Worm (Caenorhabditis elegans) whole organism, L4 larva: Measurements from ENCODE around the gene gst-10.
A peak's percentile ranks its signal among the peaks of the same experiment; 100 is the strongest.

Experiments used
- F10B5.3 ChIP-seq: sonication (generic microtip); optimal IDR thresholded peaks from 2 replicates; lab custom pipeline; 2016; ENCODE audit warnings: mild to moderate bottlenecking, missing genetic modification characterization, missing compliant biosample characterization
- F26F4.8 ChIP-seq: fragments of 200-800 bp; sonication (Bioruptor generic); conservative IDR thresholded peaks from 2 replicates; pipeline ENCODE4 v1.3.6; 2022; ENCODE audit warnings: missing genetic modification characterization, missing compliant biosample characterization
- R02D3.7 ChIP-seq: fragments of 150-350 bp; sonication (generic microtip); optimal IDR thresholded peaks from 3 replicates; lab custom pipeline; 2014; ENCODE audit warnings: missing biosample characterization, missing genetic modification characterization
- Y105C5A.15 ChIP-seq: fragments of 200-800 bp; sonication (Bioruptor generic); IDR thresholded peaks from 2 replicates; pipeline ENCODE4 v1.3.6; 2022; ENCODE audit warnings: missing genetic modification characterization, missing compliant biosample characterization
- Y5F2A.4 ChIP-seq: fragments of 200-800 bp; sonication (Bioruptor generic); optimal IDR thresholded peaks from 2 replicates; lab custom pipeline; 2018; ENCODE audit warnings: mild to moderate bottlenecking, missing genetic modification characterization, missing compliant biosample characterization
- Y75B8A.6 ChIP-seq: fragments of 200-800 bp; sonication (Bioruptor generic); IDR thresholded peaks from 2 replicates; pipeline ENCODE4 v1.3.6; 2022; ENCODE audit warnings: missing genetic modification reagents, missing genetic modification characterization, missing compliant biosample characterization
- aly-2 ChIP-seq: sonication (generic microtip); optimal IDR thresholded peaks from 2 replicates; lab custom pipeline; 2018; ENCODE audit warnings: missing biosample characterization, missing genetic modification characterization
- ama-1 ChIP-seq: fragments of 150-350 bp; optimal IDR thresholded peaks from 2 replicates; lab custom pipeline; 2014; ENCODE audit warnings: inconsistent platforms, mixed read lengths
- cey-2 ChIP-seq: sonication (generic microtip); optimal IDR thresholded peaks from 3 replicates; lab custom pipeline; 2017; ENCODE audit warnings: missing genetic modification characterization, mild to moderate bottlenecking, missing compliant biosample characterization, antibody characterized with exemption, borderline replicate concordance; ENCODE audit not compliant: insufficient read depth
- daf-16 ChIP-seq, 3 experiments: sonication (generic microtip); optimal IDR thresholded peaks; 2 replicates each; lab custom pipeline; 2016 to 2017; ENCODE audit warnings: missing genetic modification characterization in 3 of 3, missing genetic modification reagents in 3 of 3, mild to moderate bottlenecking in 2 of 3, missing compliant biosample characterization in 2 of 3, missing biosample characterization in 1 of 3, moderate library complexity in 1 of 3
- dmd-6 ChIP-seq: fragments of 200-800 bp; sonication (Bioruptor generic); IDR thresholded peaks from 2 replicates; pipeline ENCODE4 v1.3.6; 2022; ENCODE audit warnings: missing genetic modification reagents, missing genetic modification characterization, missing compliant biosample characterization
- dve-1 ChIP-seq: sonication (generic microtip); optimal IDR thresholded peaks from 2 replicates; lab custom pipeline; 2017; ENCODE audit warnings: antibody characterized with exemption, mild to moderate bottlenecking, missing genetic modification characterization, missing compliant biosample characterization; ENCODE audit not compliant: insufficient read depth
- egl-43 ChIP-seq: fragments of 200-800 bp; sonication (Bioruptor generic); IDR thresholded peaks from 2 replicates; pipeline ENCODE4 v1.3.6; 2022; ENCODE audit warnings: missing genetic modification reagents, missing genetic modification characterization, missing compliant biosample characterization
- hlh-11 ChIP-seq: fragments of 200-800 bp; sonication (Bioruptor generic); optimal IDR thresholded peaks from 2 replicates; lab custom pipeline; 2018; ENCODE audit warnings: mild to moderate bottlenecking, missing genetic modification characterization, missing compliant biosample characterization
- lim-7 ChIP-seq: fragments of 200-800 bp; sonication (Bioruptor generic); IDR thresholded peaks from 2 replicates; pipeline ENCODE4 v1.3.6; 2022; ENCODE audit warnings: missing genetic modification characterization, missing compliant biosample characterization
- lin-1 ChIP-seq: fragments of 200-800 bp; sonication (Bioruptor generic); IDR thresholded peaks from 2 replicates; pipeline ENCODE4 v1.3.6; 2022; ENCODE audit warnings: missing genetic modification reagents, missing genetic modification characterization, missing compliant biosample characterization
- madf-5 ChIP-seq, 2 experiments: fragments of 200-800 bp; sonication (Bioruptor generic); IDR thresholded peaks; 2 replicates each; pipeline ENCODE4 v1.3.6; 2022; ENCODE audit warnings: missing compliant biosample characterization in 2 of 2, missing genetic modification characterization in 2 of 2
- madf-9 ChIP-seq: fragments of 200-800 bp; sonication (Bioruptor generic); conservative IDR thresholded peaks from 2 replicates; pipeline ENCODE4 v1.3.6; 2022; ENCODE audit warnings: missing genetic modification reagents, missing genetic modification characterization, missing compliant biosample characterization
- mdt-29 ChIP-seq: fragments of 200-800 bp; sonication (Bioruptor generic); IDR thresholded peaks from 2 replicates; pipeline ENCODE4 v1.3.6; 2022; ENCODE audit warnings: missing genetic modification reagents, missing genetic modification characterization, missing compliant biosample characterization
- mxl-2 ChIP-seq: fragments of 200-800 bp; sonication (Bioruptor generic); conservative IDR thresholded peaks from 2 replicates; pipeline ENCODE4 v1.3.6; 2022; ENCODE audit warnings: missing genetic modification reagents, missing genetic modification characterization, missing compliant biosample characterization
- mxl-3 ChIP-seq: fragments of 200-800 bp; sonication (Bioruptor generic); optimal IDR thresholded peaks from 2 replicates; lab custom pipeline; 2018; ENCODE audit warnings: mild to moderate bottlenecking, missing genetic modification characterization, missing compliant biosample characterization
- nhr-10 ChIP-seq: fragments of 150-350 bp; optimal IDR thresholded peaks from 2 replicates; lab custom pipeline; 2014; ENCODE audit warnings: missing biosample characterization, missing genetic modification characterization
- nhr-102 ChIP-seq: sonication (generic microtip); optimal IDR thresholded peaks from 2 replicates; lab custom pipeline; 2016; ENCODE audit warnings: mild to moderate bottlenecking, missing genetic modification characterization, moderate library complexity, missing compliant biosample characterization
- nhr-11 ChIP-seq: fragments of 150-350 bp; optimal IDR thresholded peaks from 2 replicates; lab custom pipeline; 2014; ENCODE audit warnings: missing biosample characterization, missing genetic modification characterization
- nhr-48 ChIP-seq: sonication (generic microtip); optimal IDR thresholded peaks from 2 replicates; lab custom pipeline; 2016; ENCODE audit warnings: mild to moderate bottlenecking, missing genetic modification characterization, missing compliant biosample characterization
- nhr-6 ChIP-seq: fragments of 150-350 bp; optimal IDR thresholded peaks from 2 replicates; lab custom pipeline; 2014; ENCODE audit warnings: missing biosample characterization, missing genetic modification characterization
- nhr-77 ChIP-seq: fragments of 150-350 bp; optimal IDR thresholded peaks from 2 replicates; lab custom pipeline; 2014; ENCODE audit warnings: missing biosample characterization, missing genetic modification characterization
- pha-4 ChIP-seq, 2 experiments: fragments of 150-350 bp in 1 of 2; fragments of 200-800 bp in 1 of 2; sonication (Bioruptor generic) in 1 of 2; IDR thresholded peaks in 1 of 2; optimal IDR thresholded peaks in 1 of 2; 2 replicates each; pipeline versions ENCODE4 v1.3.6 to Lab custom; 2014 to 2022; ENCODE audit warnings: missing genetic modification characterization in 2 of 2, missing genetic modification reagents in 2 of 2, missing biosample characterization in 1 of 2, missing compliant biosample characterization in 1 of 2
- pqm-1 ChIP-seq: sonication (generic microtip); optimal IDR thresholded peaks from 2 replicates; lab custom pipeline; 2017; ENCODE audit warnings: missing biosample characterization, missing genetic modification characterization
- rbr-2 ChIP-seq: sonication (generic microtip); optimal IDR thresholded peaks from 2 replicates; lab custom pipeline; 2016; ENCODE audit warnings: missing genotype, missing genetic modification characterization, missing compliant biosample characterization
- saeg-2 ChIP-seq: fragments of 200-800 bp; sonication (Bioruptor generic); IDR thresholded peaks from 2 replicates; pipeline ENCODE4 v1.3.6; 2022; ENCODE audit warnings: missing genetic modification reagents, missing genetic modification characterization, missing compliant biosample characterization
- set-16 ChIP-seq: fragments of 200-800 bp; sonication (Bioruptor generic); IDR thresholded peaks from 2 replicates; pipeline ENCODE4 v1.3.6; 2022; ENCODE audit warnings: missing genetic modification reagents, missing genetic modification characterization, missing compliant biosample characterization
- skn-1 ChIP-seq: fragments of 150-350 bp; optimal IDR thresholded peaks from 2 replicates; lab custom pipeline; 2014; ENCODE audit warnings: missing biosample characterization, missing genetic modification characterization
- snpc-1.2 ChIP-seq: fragments of 200-800 bp; sonication (Bioruptor generic); IDR thresholded peaks from 2 replicates; pipeline ENCODE4 v1.3.6; 2022; ENCODE audit warnings: missing genetic modification reagents, missing genetic modification characterization, missing compliant biosample characterization
- spr-3 ChIP-seq: fragments of 200-800 bp; sonication (Bioruptor generic); optimal IDR thresholded peaks from 2 replicates; lab custom pipeline; 2018; ENCODE audit warnings: mild to moderate bottlenecking, missing genetic modification characterization, missing compliant biosample characterization
- unc-130 ChIP-seq: sonication (generic microtip); optimal IDR thresholded peaks from 2 replicates; lab custom pipeline; 2016; ENCODE audit warnings: missing genetic modification reagents, missing genetic modification characterization, missing compliant biosample characterization
- vab-7 ChIP-seq: fragments of 200-800 bp; sonication (Bioruptor generic); IDR thresholded peaks from 2 replicates; pipeline ENCODE4 v1.3.6; 2022; ENCODE audit warnings: missing genetic modification reagents, missing genetic modification characterization, missing compliant biosample characterization
- zfp-2 ChIP-seq: sonication (generic microtip); optimal IDR thresholded peaks from 2 replicates; lab custom pipeline; 2016; ENCODE audit warnings: mild to moderate bottlenecking, missing genetic modification characterization, missing compliant biosample characterization

The gst-10 gene

DNA sequence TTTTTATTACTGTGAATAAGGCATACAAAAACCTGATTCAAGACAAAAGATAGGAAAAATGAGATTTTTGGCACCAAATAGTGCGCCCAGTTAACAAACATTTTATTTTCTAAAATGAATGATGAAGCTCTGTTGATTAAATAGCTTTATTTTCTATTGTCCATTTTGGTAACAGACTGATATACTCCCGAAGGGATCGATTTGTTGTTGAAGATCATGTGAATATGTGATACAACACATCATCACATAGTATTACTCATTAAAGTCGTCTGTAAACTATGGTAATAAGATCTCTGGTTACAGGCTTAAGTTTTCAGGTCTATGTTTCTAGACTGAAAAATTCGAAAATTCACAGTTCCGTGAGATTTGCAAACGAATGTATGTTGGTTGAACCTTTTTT is 11.6 kb downstream of the gst-10 start, which contains the start of gene srj-20:
srj-20 (minus strand) TSS at position 101 of the 400 bp plus-strand sequence.
- no peak for TF ChIP-seq nhr-11 (tag; lab: Kevin White, UChicago)
- TF ChIP-seq vab-7 (GFP tag; lab: Robert Waterston, UW), result no peak
- TF ChIP-seq skn-1 (tag; lab: Kevin White, UChicago), result no peak

ce11 chrV:2573881-2574280 is 12.4 kb downstream of the gst-10 start, which contains the start of gene nhr-290:
nhr-290 (plus strand) TSS chrV:2574181.
- TF ChIP-seq mxl-2 (GFP tag; lab: Robert Waterston, UW), result no peak
- no peak for TF ChIP-seq egl-43 (GFP tag; lab: Robert Waterston, UW)
- TF ChIP-seq lim-7 (GFP tag; lab: Robert Waterston, UW), result no peak
- TF ChIP-seq snpc-1.2 (GFP tag; lab: Robert Waterston, UW), result no peak
- no peak for TF ChIP-seq unc-130 (GFP tag; lab: Kevin White, UChicago)

- 0 out of 2 replicates have a peak, but pooled peaks have one; percentile 40 for TF ChIP-seq Y105C5A.15
- peak; percentile 73 for TF ChIP-seq set-16 (GFP tag; lab: Robert Waterston, UW)
- TF ChIP-seq mdt-29, result no peak
- 0 out of 4 replicates have a peak, but pooled peaks of 1 of the 2 experiments have one; percentile 5 for TF ChIP-seq madf-5 (GFP tag; IDR thresholded peaks at IDR 0.05; lab: Robert Waterston, UW)
Measured at ce11 chrV:2575716-2576115, 14.2 kb downstream of the gst-10 start.

DNA sequence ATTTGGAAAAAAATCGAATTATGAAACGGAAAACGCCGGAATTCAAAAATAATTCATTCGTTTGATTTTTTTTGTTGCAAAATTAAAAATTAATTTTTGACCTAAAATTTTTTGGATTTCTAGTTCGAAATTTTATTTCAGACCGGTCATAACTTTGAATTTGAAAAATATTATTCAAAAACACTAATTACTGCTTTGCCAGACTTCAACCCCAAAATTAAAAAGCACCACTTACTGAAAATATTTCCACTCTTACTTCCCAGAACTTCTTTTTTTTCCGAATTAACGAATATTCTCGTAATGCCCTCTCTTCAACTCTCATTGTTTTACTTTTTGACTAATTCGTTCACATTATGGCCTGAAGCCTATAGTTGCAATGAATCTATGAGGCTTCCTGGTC is 16.1 kb downstream of the gst-10 start, which contains the start of gene srt-4:
srt-4 (plus strand) TSS at position 301 of the 400 bp plus-strand sequence.
- no peak for TF ChIP-seq aly-2 (tag; lab: Kevin White, UChicago)
- no peak for TF ChIP-seq dmd-6 (GFP tag; lab: Robert Waterston, UW)
- TF ChIP-seq ama-1 (lab: Kevin White, UChicago), result no peak
- no peak for TF ChIP-seq hlh-11 (tag; lab: Kevin White, UChicago)
- TF ChIP-seq spr-3 (GFP tag; lab: Kevin White, UChicago), result no peak
- no peak for TF ChIP-seq cey-2 (tag; lab: Kevin White, UChicago)
- no peak for TF ChIP-seq rbr-2
- no peak for TF ChIP-seq mxl-2 (GFP tag; lab: Robert Waterston, UW)
- no peak for TF ChIP-seq madf-9 (GFP tag; lab: Robert Waterston, UW)
- TF ChIP-seq nhr-48 (tag; lab: Kevin White, UChicago), result no peak
- TF ChIP-seq dve-1 (tag; lab: Kevin White, UChicago), result no peak
- TF ChIP-seq F26F4.8 (GFP tag; lab: Robert Waterston, UW), result no peak
- no peak for TF ChIP-seq saeg-2 (GFP tag; lab: Robert Waterston, UW)
- no peak for TF ChIP-seq Y75B8A.6 (GFP tag; lab: Robert Waterston, UW)
- no peak for TF ChIP-seq Y5F2A.4 (GFP tag; lab: Kevin White, UChicago)
- TF ChIP-seq pha-4 (GFP tag; IDR thresholded peaks at IDR 0.05; lab: Robert Waterston, UW), result no peak
- no peak for TF ChIP-seq pha-4 (tag; optimal IDR thresholded peaks at IDR 0.05; lab: Kevin White, UChicago)
- TF ChIP-seq nhr-77 (tag; lab: Kevin White, UChicago), result no peak

ce11 chrV:2580598-2580997 is 19.1 kb downstream of the gst-10 start, which contains the start of gene C29G2.3:
C29G2.3 (plus strand) TSS chrV:2580898.
- no peak for TF ChIP-seq nhr-102 (tag; lab: Kevin White, UChicago)
- no peak for TF ChIP-seq F10B5.3 (tag; lab: Kevin White, UChicago)
- TF ChIP-seq, all 104 proteins: peak for 0

- TF ChIP-seq set-16 (GFP tag; lab: Robert Waterston, UW), result no peak
- TF ChIP-seq aly-2 (tag; lab: Kevin White, UChicago), result no peak
- peak; percentile 33 for TF ChIP-seq dve-1 (tag; lab: Kevin White, UChicago)
- TF ChIP-seq mxl-2 (GFP tag; lab: Robert Waterston, UW), result no peak
- peak; percentile 43 for TF ChIP-seq dmd-6 (GFP tag; lab: Robert Waterston, UW)
- no peak for TF ChIP-seq skn-1 (tag; lab: Kevin White, UChicago)
- no peak for TF ChIP-seq daf-16 (GFP tag; optimal IDR thresholded peaks at IDR 0.05; lab: Kevin White, UChicago)
- peak; percentile 42 for TF ChIP-seq daf-16 (tag; optimal IDR thresholded peaks at IDR 0.05; lab: Kevin White, UChicago)
- no peak for TF ChIP-seq mxl-3 (GFP tag; lab: Kevin White, UChicago)
- no peak for TF ChIP-seq zfp-2
- TF ChIP-seq Y5F2A.4 (GFP tag; lab: Kevin White, UChicago), result no peak
- TF ChIP-seq madf-9 (GFP tag; lab: Robert Waterston, UW), result no peak
- no peak for TF ChIP-seq Y105C5A.15
- no peak for TF ChIP-seq lim-7 (GFP tag; lab: Robert Waterston, UW)
- TF ChIP-seq nhr-10 (tag; lab: Kevin White, UChicago), result no peak
- TF ChIP-seq nhr-6, result no peak
- TF ChIP-seq pqm-1 (tag; lab: Kevin White, UChicago), result peak; percentile 3
- no peak for TF ChIP-seq lin-1
- no peak for TF ChIP-seq unc-130 (GFP tag; lab: Kevin White, UChicago)
- no peak for TF ChIP-seq R02D3.7 (tag; lab: Kevin White, UChicago)
Measured at ce11 chrV:2585727-2586126, 24.2 kb downstream of the gst-10 start, which contains the start of gene C29G2.6. C29G2.6 (minus strand) TSS chrV:2585908.
